Worm (Caenorhabditis elegans): ENCODE results near the gene cha-1.

The cha-1 gene

ce11 chrIV:3638250-3638926 is 13.9 kb upstream of the cha-1 start:
- TF ChIP-seq flt-1 (GFP tag; IDR thresholded peaks at IDR 0.05): no peak
- no peak for TF ChIP-seq tab-1 (GFP tag; IDR thresholded peaks at IDR 0.05)

- TF ChIP-seq cog-1 (tag; optimal IDR thresholded peaks at IDR 0.05) (peak; percentile 12), flt-1 (GFP tag; IDR thresholded peaks at IDR 0.05) (peak; percentile 18; the same call in 1 of the 2 replicates), ref-1 (GFP tag; conservative IDR thresholded peaks at IDR 0.05) (0 out of 2 replicates have a peak, but pooled peaks have one; percentile 6), med-1 (GFP tag; optimal IDR thresholded peaks at IDR 0.05; ENCODE audit: insufficient read depth) (no peak)
Measured at ce11 chrIV:3636528-3637129, 12.1 kb upstream of the cha-1 start, which contains the start of gene madf-9. madf-9 (plus strand) TSS chrIV:3637079.

ce11 chrIV:3633254-3633653 is 8.8 kb upstream of the cha-1 start, which contains the start of gene ZC416.2:
ZC416.2 (plus strand) TSS chrIV:3633619.
- TF ChIP-seq flt-1 (GFP tag; IDR thresholded peaks at IDR 0.05): no peak
- TF ChIP-seq ztf-29 (GFP tag; IDR thresholded peaks at IDR 0.05): no peak
- no peak for TF ChIP-seq klf-2 (GFP tag; conservative IDR thresholded peaks at IDR 0.05)
- TF ChIP-seq tab-1 (GFP tag; IDR thresholded peaks at IDR 0.05): no peak
- TF ChIP-seq med-1 (GFP tag; optimal IDR thresholded peaks at IDR 0.05; ENCODE audit: insufficient read depth): no peak
- TF ChIP-seq ref-1 (GFP tag; conservative IDR thresholded peaks at IDR 0.05): no peak
- TF ChIP-seq cog-1 (tag; optimal IDR thresholded peaks at IDR 0.05): no peak
- TF ChIP-seq T22C8.4 (GFP tag; IDR thresholded peaks at IDR 0.05): no peak
- TF ChIP-seq ztf-23 (GFP tag; IDR thresholded peaks at IDR 0.05): no peak

- no peak for TF ChIP-seq klf-2 (GFP tag; conservative IDR thresholded peaks at IDR 0.05)
- TF ChIP-seq flt-1 (GFP tag; IDR thresholded peaks at IDR 0.05): no peak
- TF ChIP-seq tab-1 (GFP tag; IDR thresholded peaks at IDR 0.05): no peak
- TF ChIP-seq ref-1 (GFP tag; conservative IDR thresholded peaks at IDR 0.05): no peak
- no peak for TF ChIP-seq T22C8.4 (GFP tag; IDR thresholded peaks at IDR 0.05)
- no peak for TF ChIP-seq cog-1 (tag; optimal IDR thresholded peaks at IDR 0.05)
- no peak for TF ChIP-seq med-1 (GFP tag; optimal IDR thresholded peaks at IDR 0.05; ENCODE audit: insufficient read depth)
- TF ChIP-seq ztf-23 (GFP tag; IDR thresholded peaks at IDR 0.05): no peak
- no peak for TF ChIP-seq ztf-29 (GFP tag; IDR thresholded peaks at IDR 0.05)
Measured at ce11 chrIV:3632475-3632874, 8.0 kb upstream of the cha-1 start.

ce11 chrIV:3628896-3629641 is 4.6 kb upstream of the cha-1 start:
- TF ChIP-seq tab-1 (GFP tag; IDR thresholded peaks at IDR 0.05) (no peak), T22C8.4 (GFP tag; IDR thresholded peaks at IDR 0.05) (peak; percentile 46; the same call in 1 of the 2 replicates)

- TF ChIP-seq klf-2 (GFP tag; conservative IDR thresholded peaks at IDR 0.05) (no peak), cog-1 (tag; optimal IDR thresholded peaks at IDR 0.05) (no peak), T22C8.4 (GFP tag; IDR thresholded peaks at IDR 0.05) (no peak), ztf-23 (GFP tag; IDR thresholded peaks at IDR 0.05) (no peak), flt-1 (GFP tag; IDR thresholded peaks at IDR 0.05) (no peak), ztf-29 (GFP tag; IDR thresholded peaks at IDR 0.05) (no peak), med-1 (GFP tag; optimal IDR thresholded peaks at IDR 0.05; ENCODE audit: insufficient read depth) (no peak), ref-1 (GFP tag; conservative IDR thresholded peaks at IDR 0.05) (no peak), tab-1 (GFP tag; IDR thresholded peaks at IDR 0.05) (no peak)
Measured at ce11 chrIV:3626447-3626846, 1.9 kb upstream of the cha-1 start.

ce11 chrIV:3621805-3622355 is 2.6 kb downstream of the cha-1 start:
- TF ChIP-seq T22C8.4 (GFP tag; IDR thresholded peaks at IDR 0.05) (no peak), tab-1 (GFP tag; IDR thresholded peaks at IDR 0.05) (no peak), ztf-23 (GFP tag; IDR thresholded peaks at IDR 0.05) (no peak), cog-1 (tag; optimal IDR thresholded peaks at IDR 0.05) (no peak), ref-1 (GFP tag; conservative IDR thresholded peaks at IDR 0.05) (no peak), med-1 (GFP tag; optimal IDR thresholded peaks at IDR 0.05; ENCODE audit: insufficient read depth) (no peak), flt-1 (GFP tag; IDR thresholded peaks at IDR 0.05) (no peak), klf-2 (GFP tag; conservative IDR thresholded peaks at IDR 0.05) (no peak), ztf-29 (GFP tag; IDR thresholded peaks at IDR 0.05) (no peak)

- TF ChIP-seq T22C8.4 (GFP tag; IDR thresholded peaks at IDR 0.05) (no peak), klf-2 (GFP tag; conservative IDR thresholded peaks at IDR 0.05) (no peak), ztf-29 (GFP tag; IDR thresholded peaks at IDR 0.05) (no peak), ztf-23 (GFP tag; IDR thresholded peaks at IDR 0.05) (no peak), ref-1 (GFP tag; conservative IDR thresholded peaks at IDR 0.05) (no peak), med-1 (GFP tag; optimal IDR thresholded peaks at IDR 0.05; ENCODE audit: insufficient read depth) (no peak), flt-1 (GFP tag; IDR thresholded peaks at IDR 0.05) (no peak), cog-1 (tag; optimal IDR thresholded peaks at IDR 0.05) (no peak), tab-1 (GFP tag; IDR thresholded peaks at IDR 0.05) (no peak)
Measured at ce11 chrIV:3618719-3619118, 5.8 kb downstream of the cha-1 start.

- no peak for TF ChIP-seq ztf-23 (GFP tag; IDR thresholded peaks at IDR 0.05)
Measured at ce11 chrIV:3613022-3613605, 11.4 kb downstream of the cha-1 start, which contains the start of gene ltah-1.2. ltah-1.2 (minus strand) TSS chrIV:3613072.
